Comparison of ENCODE assay signal across 1 fruit fly cellular context in genomic region chr2L:4124629-4125350, dm6.
TF ChIP-seq lines count a peak whose summit lies in the region.

No protein-coding gene starts in this region.

TF ChIP-seq in whole organism, embryonic, 481 proteins besides CTCF, POLR2A, EP300 and RAD21 (continued from another document and continues in another):
- TF ChIP-seq repo (GFP tag; optimal IDR thresholded peaks at IDR 0.05; lab: Kevin White, UChicago) (no peak), HHEX (GFP tag; optimal IDR thresholded peaks at IDR 0.05; lab: Kevin White, UChicago) (peak; percentile 53), D (optimal IDR thresholded peaks at IDR 0.05; lab: Kevin White, UChicago) (no peak), D (GFP tag; optimal IDR thresholded peaks at IDR 0.05; lab: Kevin White, UChicago) (peak; percentile 73), Fer2 (tag; optimal IDR thresholded peaks at IDR 0.05; lab: Kevin White, UChicago) (peak; percentile 32), Bdp1 (GFP tag; optimal IDR thresholded peaks at IDR 0.05; lab: Kevin White, UChicago) (no peak), CG7745 (tag; optimal IDR thresholded peaks at IDR 0.05; lab: Kevin White, UChicago) (no peak), hth (optimal IDR thresholded peaks at IDR 0.05; lab: Kevin White, UChicago) (no peak), wor (GFP tag; IDR thresholded peaks at IDR 0.05; lab: Robert Waterston, UW) (0 out of 2 replicates have a peak, but pooled peaks have one; percentile 16), CG3847 (GFP tag; IDR thresholded peaks at IDR 0.05; lab: Robert Waterston, UW) (0 out of 2 replicates have a peak, but pooled peaks have one; percentile 27), MBD-R2 (GFP tag; IDR thresholded peaks at IDR 0.05; lab: Robert Waterston, UW) (no peak), cas (GFP tag; IDR thresholded peaks at IDR 0.05; lab: Robert Waterston, UW) (no peak), sens-2 (GFP tag; IDR thresholded peaks at IDR 0.05; lab: Robert Waterston, UW) (peak; percentile 50), Sry-δ (GFP tag; optimal IDR thresholded peaks at IDR 0.05; lab: Kevin White, UChicago) (no peak), slp2 (GFP tag; optimal IDR thresholded peaks at IDR 0.05; lab: Kevin White, UChicago) (no peak), ro (GFP tag; IDR thresholded peaks at IDR 0.05; lab: Robert Waterston, UW) (0 out of 2 replicates have a peak, but pooled peaks have one; percentile 18), amos (GFP tag; IDR thresholded peaks at IDR 0.05; lab: Robert Waterston, UW; ENCODE audit: partially characterized antibody) (no peak), row (GFP tag; IDR thresholded peaks at IDR 0.05; lab: Robert Waterston, UW) (peak; percentile 76), Hr78 (GFP tag; optimal IDR thresholded peaks at IDR 0.05; lab: Kevin White, UChicago) (no peak), CG11560 (tag; IDR thresholded peaks at IDR 0.05; lab: Robert Waterston, UW) (no peak), lmd (GFP tag; IDR thresholded peaks at IDR 0.05; lab: Robert Waterston, UW) (peak; percentile 48), bsh (GFP tag; optimal IDR thresholded peaks at IDR 0.05; lab: Kevin White, UChicago) (peak in 1 of 2 experiments; percentile 84), mld (GFP tag; IDR thresholded peaks at IDR 0.05; lab: Robert Waterston, UW; ENCODE audit: partially characterized antibody) (no peak), klu (GFP tag; IDR thresholded peaks at IDR 0.05; lab: Robert Waterston, UW) (no peak), CG18011 (GFP tag; optimal IDR thresholded peaks at IDR 0.05; lab: Kevin White, UChicago) (no peak), CG9215 (GFP tag; IDR thresholded peaks at IDR 0.05; lab: Robert Waterston, UW) (no peak), CG2202 (tag; optimal IDR thresholded peaks at IDR 0.05; lab: Kevin White, UChicago) (peak; percentile 41), CG6254 (GFP tag; optimal IDR thresholded peaks at IDR 0.05; lab: Kevin White, UChicago) (peak; percentile 74), B-H2 (GFP tag; optimal IDR thresholded peaks at IDR 0.05; lab: Kevin White, UChicago) (no peak), Gug (GFP tag; IDR thresholded peaks at IDR 0.05; lab: Robert Waterston, UW) (no peak), caup (GFP tag; optimal IDR thresholded peaks at IDR 0.05; lab: Kevin White, UChicago; ENCODE audit: severe bottlenecking) (peak; percentile 45), dmrt99B (tag; optimal IDR thresholded peaks at IDR 0.05; lab: Kevin White, UChicago) (peak; percentile 81), ase (GFP tag; IDR thresholded peaks at IDR 0.05; lab: Robert Waterston, UW) (no peak), CG13775 (GFP tag; optimal IDR thresholded peaks at IDR 0.05; lab: Kevin White, UChicago) (peak; percentile 50), CG12104 (GFP tag; optimal IDR thresholded peaks at IDR 0.05; lab: Kevin White, UChicago) (peak; percentile 22), tna (GFP tag; IDR thresholded peaks at IDR 0.05; lab: Robert Waterston, UW; ENCODE audit: partially characterized antibody) (no peak), CG11504 (tag; optimal IDR thresholded peaks at IDR 0.05; lab: Kevin White, UChicago) (peak; percentile 77), Neu2 (GFP tag; optimal IDR thresholded peaks at IDR 0.05; lab: Kevin White, UChicago; ENCODE audit: borderline replicate concordance) (no peak), CG1792 (GFP tag; optimal IDR thresholded peaks at IDR 0.05; lab: Kevin White, UChicago) (no peak), CG15479 (GFP tag; optimal IDR thresholded peaks at IDR 0.05; lab: Kevin White, UChicago) (no peak), ken (GFP tag; IDR thresholded peaks at IDR 0.05; lab: Robert Waterston, UW) (0 out of 3 replicates have a peak, but pooled peaks have one; percentile 52), CG6689 (GFP tag; IDR thresholded peaks at IDR 0.05; lab: Robert Waterston, UW) (peak; percentile 74), TFAM (GFP tag; optimal IDR thresholded peaks at IDR 0.05; lab: Kevin White, UChicago) (no peak), CG10267 (tag; optimal IDR thresholded peaks at IDR 0.05; lab: Kevin White, UChicago) (peak; percentile 79), Scr (GFP tag; IDR thresholded peaks at IDR 0.05; lab: Robert Waterston, UW; ENCODE audit: partially characterized antibody) (no peak), GATAe (GFP tag; conservative IDR thresholded peaks at IDR 0.05; lab: Robert Waterston, UW) (no peak), chm (GFP tag; IDR thresholded peaks at IDR 0.05; lab: Robert Waterston, UW) (peak; percentile 62; the same call in 1 of the 2 replicates), CG4820 (GFP tag; optimal IDR thresholded peaks at IDR 0.05; lab: Kevin White, UChicago) (peak; percentile 49), ato (GFP tag; IDR thresholded peaks at IDR 0.05; lab: Robert Waterston, UW; ENCODE audit: partially characterized antibody) (no peak), CG17361 (GFP tag; IDR thresholded peaks at IDR 0.05; lab: Robert Waterston, UW) (peak; percentile 88), pfk (GFP tag; optimal IDR thresholded peaks at IDR 0.05; lab: Kevin White, UChicago) (no peak), CG6765 (GFP tag; optimal IDR thresholded peaks at IDR 0.05; lab: Kevin White, UChicago) (no peak), Dref (GFP tag; IDR thresholded peaks at IDR 0.05; lab: Robert Waterston, UW) (no peak), Kr (GFP tag; optimal IDR thresholded peaks at IDR 0.05; lab: Kevin White, UChicago) (no peak), tll (GFP tag; optimal IDR thresholded peaks at IDR 0.05; lab: Kevin White, UChicago) (no peak), h (optimal IDR thresholded peaks at IDR 0.05; lab: Kevin White, UChicago) (no peak), schlank (tag; optimal IDR thresholded peaks at IDR 0.05; lab: Kevin White, UChicago) (no peak), twi (tag; optimal IDR thresholded peaks at IDR 0.05; lab: Kevin White, UChicago) (peak; percentile 13), CG3838 (GFP tag; optimal IDR thresholded peaks at IDR 0.05; lab: Kevin White, UChicago) (no peak), hbn (GFP tag; IDR thresholded peaks at IDR 0.05; lab: Robert Waterston, UW; ENCODE audit: partially characterized antibody) (no peak), CG12659 (GFP tag; optimal IDR thresholded peaks at IDR 0.05; lab: Kevin White, UChicago) (peak; percentile 26), zf30C (GFP tag; optimal IDR thresholded peaks at IDR 0.05; lab: Kevin White, UChicago) (peak; percentile 70), Dp (GFP tag; optimal IDR thresholded peaks at IDR 0.05; lab: Kevin White, UChicago) (no peak), bcd (GFP tag; optimal IDR thresholded peaks at IDR 0.05; lab: Kevin White, UChicago) (peak; percentile 62), Ssrp (tag; optimal IDR thresholded peaks at IDR 0.05; lab: Kevin White, UChicago) (peak; percentile 60), CG5180 (GFP tag; optimal IDR thresholded peaks at IDR 0.05; lab: Kevin White, UChicago) (peak; percentile 17), bbx (GFP tag; IDR thresholded peaks at IDR 0.05; lab: Robert Waterston, UW; ENCODE audit: partially characterized antibody) (no peak), pzg (GFP tag; optimal IDR thresholded peaks at IDR 0.05; lab: Kevin White, UChicago) (no peak), sc (optimal IDR thresholded peaks at IDR 0.05; lab: Kevin White, UChicago) (no peak), sc (GFP tag; optimal IDR thresholded peaks at IDR 0.05; lab: Kevin White, UChicago) (peak; percentile 63), cwo (GFP tag; optimal IDR thresholded peaks at IDR 0.05; lab: Kevin White, UChicago) (peak; percentile 28), maf-S (GFP tag; optimal IDR thresholded peaks at IDR 0.05; lab: Kevin White, UChicago) (no peak), CG2889 (GFP tag; IDR thresholded peaks at IDR 0.05; lab: Robert Waterston, UW) (no peak), CG8290 (GFP tag; optimal IDR thresholded peaks at IDR 0.05; lab: Kevin White, UChicago) (no peak), CG8290 (tag; optimal IDR thresholded peaks at IDR 0.05; lab: Kevin White, UChicago) (no peak), CG9437 (GFP tag; optimal IDR thresholded peaks at IDR 0.05; lab: Kevin White, UChicago) (peak; percentile 53), CG10147 (GFP tag; optimal IDR thresholded peaks at IDR 0.05; lab: Kevin White, UChicago) (peak; percentile 32), CG17328 (GFP tag; IDR thresholded peaks at IDR 0.05; lab: Robert Waterston, UW) (no peak), so (GFP tag; IDR thresholded peaks at IDR 0.05; lab: Robert Waterston, UW) (no peak), kni (GFP tag; optimal IDR thresholded peaks at IDR 0.05; lab: Kevin White, UChicago) (no peak), jumu (GFP tag; optimal IDR thresholded peaks at IDR 0.05; lab: Kevin White, UChicago) (no peak), CG17385 (GFP tag; optimal IDR thresholded peaks at IDR 0.05; lab: Kevin White, UChicago) (peak; percentile 64), CG11247 (GFP tag; IDR thresholded peaks at IDR 0.05; lab: Robert Waterston, UW) (no peak), Hsf (GFP tag; optimal IDR thresholded peaks at IDR 0.05; lab: Kevin White, UChicago) (peak; percentile 34), CG12769 (tag; optimal IDR thresholded peaks at IDR 0.05; lab: Kevin White, UChicago) (no peak), mirr (GFP tag; optimal IDR thresholded peaks at IDR 0.05; lab: Kevin White, UChicago) (no peak), tio (GFP tag; optimal IDR thresholded peaks at IDR 0.05; lab: Kevin White, UChicago) (peak; percentile 35), nom (GFP tag; optimal IDR thresholded peaks at IDR 0.05; lab: Kevin White, UChicago) (no peak), CkIIα-i1 (GFP tag; IDR thresholded peaks at IDR 0.05; lab: Robert Waterston, UW) (no peak), ham (GFP tag; IDR thresholded peaks at IDR 0.05; lab: Robert Waterston, UW) (no peak), CG13287 (GFP tag; IDR thresholded peaks at IDR 0.05; lab: Robert Waterston, UW; ENCODE audit: partially characterized antibody) (no peak), grn (GFP tag; optimal IDR thresholded peaks at IDR 0.05; lab: Kevin White, UChicago) (no peak), Dip2 (GFP tag; IDR thresholded peaks at IDR 0.05; lab: Robert Waterston, UW) (no peak), Tbp (GFP tag; optimal IDR thresholded peaks at IDR 0.05; lab: Kevin White, UChicago) (no peak), HLHmδ (GFP tag; optimal IDR thresholded peaks at IDR 0.05; lab: Kevin White, UChicago) (no peak), crc (GFP tag; optimal IDR thresholded peaks at IDR 0.05; lab: Kevin White, UChicago) (no peak), Atf6 (GFP tag; IDR thresholded peaks at IDR 0.05; lab: Robert Waterston, UW) (no peak), CG11696 (GFP tag; IDR thresholded peaks at IDR 0.05; lab: Robert Waterston, UW) (no peak), ci (GFP tag; IDR thresholded peaks at IDR 0.05; lab: Robert Waterston, UW) (peak; percentile 83), Lpt (GFP tag; optimal IDR thresholded peaks at IDR 0.05; lab: Kevin White, UChicago) (no peak), D19B (GFP tag; optimal IDR thresholded peaks at IDR 0.05; lab: Kevin White, UChicago) (no peak), wdn (GFP tag; IDR thresholded peaks at IDR 0.05; lab: Robert Waterston, UW) (0 out of 2 replicates have a peak, but pooled peaks have one; percentile 7), Doc2 (GFP tag; IDR thresholded peaks at IDR 0.05; lab: Robert Waterston, UW) (no peak), CG16863 (GFP tag; optimal IDR thresholded peaks at IDR 0.05; lab: Kevin White, UChicago) (no peak), CG34422 (GFP tag; IDR thresholded peaks at IDR 0.05; lab: Robert Waterston, UW) (peak; percentile 35; the same call in 1 of the 3 replicates), eve (GFP tag; optimal IDR thresholded peaks at IDR 0.05; lab: Kevin White, UChicago) (no peak), CG8765 (GFP tag; IDR thresholded peaks at IDR 0.05; lab: Robert Waterston, UW) (no peak), Spps (tag; optimal IDR thresholded peaks at IDR 0.05; lab: Kevin White, UChicago) (peak; percentile 71), CG18262 (tag; optimal IDR thresholded peaks at IDR 0.05; lab: Kevin White, UChicago) (peak; percentile 85), tap (tag; optimal IDR thresholded peaks at IDR 0.05; lab: Kevin White, UChicago) (peak; percentile 39), MESR4 (GFP tag; optimal IDR thresholded peaks at IDR 0.05; lab: Kevin White, UChicago) (no peak), chn (GFP tag; optimal IDR thresholded peaks at IDR 0.05; lab: Kevin White, UChicago) (no peak), Elba2 (GFP tag; optimal IDR thresholded peaks at IDR 0.05; lab: Kevin White, UChicago) (no peak), sim (GFP tag; IDR thresholded peaks at IDR 0.05; lab: Robert Waterston, UW) (no peak), CG17829 (tag; optimal IDR thresholded peaks at IDR 0.05; lab: Kevin White, UChicago) (peak; percentile 76), CG17568 (GFP tag; optimal IDR thresholded peaks at IDR 0.05; lab: Kevin White, UChicago) (peak; percentile 12), CG10321 (GFP tag; IDR thresholded peaks at IDR 0.05; lab: Robert Waterston, UW) (no peak), dysf (GFP tag; IDR thresholded peaks at IDR 0.05; lab: Robert Waterston, UW) (peak; percentile 46; the same call in 2 of the 3 replicates), HLH3B (GFP tag; IDR thresholded peaks at IDR 0.05; lab: Robert Waterston, UW) (peak; percentile 40; the same call in 1 of the 2 replicates), Camta (GFP tag; optimal IDR thresholded peaks at IDR 0.05; lab: Kevin White, UChicago) (no peak), CG11085 (GFP tag; IDR thresholded peaks at IDR 0.05; lab: Robert Waterston, UW) (no peak), CG14860 (GFP tag; IDR thresholded peaks at IDR 0.05; lab: Robert Waterston, UW; ENCODE audit: partially characterized antibody) (no peak), CG15011 (GFP tag; optimal IDR thresholded peaks at IDR 0.05; lab: Kevin White, UChicago) (no peak), Trl (optimal IDR thresholded peaks at IDR 0.05; lab: Kevin White, UChicago) (no peak), Trl (GFP tag; optimal IDR thresholded peaks at IDR 0.05; lab: Kevin White, UChicago) (peak; percentile 29), usp (GFP tag; optimal IDR thresholded peaks at IDR 0.05; lab: Kevin White, UChicago) (no peak), CG11093 (GFP tag; IDR thresholded peaks at IDR 0.05; lab: Robert Waterston, UW) (0 out of 3 replicates have a peak, but pooled peaks have one; percentile 41), HmgZ (tag; optimal IDR thresholded peaks at IDR 0.05; lab: Kevin White, UChicago) (no peak), CG15514 (GFP tag; optimal IDR thresholded peaks at IDR 0.05; lab: Kevin White, UChicago) (peak; percentile 22), CG3065 (GFP tag; optimal IDR thresholded peaks at IDR 0.05; lab: Kevin White, UChicago) (peak; percentile 1), CG8281 (tag; optimal IDR thresholded peaks at IDR 0.05; lab: Kevin White, UChicago) (peak; percentile 22), dm (GFP tag; optimal IDR thresholded peaks at IDR 0.05; lab: Kevin White, UChicago) (no peak), Drgx (GFP tag; IDR thresholded peaks at IDR 0.05; lab: Robert Waterston, UW) (no peak), Nf-YC (tag; optimal IDR thresholded peaks at IDR 0.05; lab: Kevin White, UChicago) (no peak), dpn (GFP tag; optimal IDR thresholded peaks at IDR 0.05; lab: Kevin White, UChicago) (peak; percentile 11 to 35)
